Fruit fly (Drosophila melanogaster): Measurements from ENCODE around the gene CG9727.

The CG9727 gene

dm6 chr3R:6404174-6404573 is 52.3 kb downstream of the CG9727 start (continued):
- TF ChIP-seq CG13775 (GFP tag; optimal IDR thresholded peaks at IDR 0.05) = peak; percentile 73
- no peak for TF ChIP-seq kni (GFP tag; optimal IDR thresholded peaks at IDR 0.05)
- no peak for TF ChIP-seq yki (optimal IDR thresholded peaks at IDR 0.05)
- TF ChIP-seq dan (GFP tag; IDR thresholded peaks at IDR 0.05) = no peak
- TF ChIP-seq CTCF (GFP tag; optimal IDR thresholded peaks at IDR 0.05) = peak; percentile 19
- TF ChIP-seq CG7928 (GFP tag; optimal IDR thresholded peaks at IDR 0.05) = peak; percentile 23
- TF ChIP-seq zf30C (GFP tag; optimal IDR thresholded peaks at IDR 0.05) = peak; percentile 63
- peak; percentile 73 for TF ChIP-seq Fer1 (GFP tag; optimal IDR thresholded peaks at IDR 0.05)
- TF ChIP-seq sisA (GFP tag; IDR thresholded peaks at IDR 0.05) = peak; percentile 89
- TF ChIP-seq GATAe (GFP tag; conservative IDR thresholded peaks at IDR 0.05) = peak; percentile 42; the same call in 1 of the 2 replicates
- no peak; the same call in 1 of the 2 replicates for TF ChIP-seq Doc2 (GFP tag; IDR thresholded peaks at IDR 0.05)
- no peak for TF ChIP-seq pros (GFP tag; optimal IDR thresholded peaks at IDR 0.05)
- peak; percentile 83 for TF ChIP-seq nmo (GFP tag; optimal IDR thresholded peaks at IDR 0.05)
- no peak for TF ChIP-seq Sin3A (optimal IDR thresholded peaks at IDR 0.05)
- TF ChIP-seq Lpt (GFP tag; optimal IDR thresholded peaks at IDR 0.05) = no peak
- peak; percentile 83 for TF ChIP-seq Taf1 (GFP tag; IDR thresholded peaks at IDR 0.05)
- peak; percentile 78 for TF ChIP-seq CG14050 (GFP tag; IDR thresholded peaks at IDR 0.05)
- TF ChIP-seq caup (GFP tag; optimal IDR thresholded peaks at IDR 0.05; ENCODE audit: severe bottlenecking) = peak; percentile 72
- peak; percentile 75 for TF ChIP-seq slp2 (GFP tag; optimal IDR thresholded peaks at IDR 0.05)
- peak; percentile 74 for TF ChIP-seq CG6813 (GFP tag; optimal IDR thresholded peaks at IDR 0.05)
- no peak for TF ChIP-seq usp (GFP tag; optimal IDR thresholded peaks at IDR 0.05)
- no peak for TF ChIP-seq Sry-β (GFP tag; optimal IDR thresholded peaks at IDR 0.05)
- TF ChIP-seq CG10267 (tag; optimal IDR thresholded peaks at IDR 0.05) = peak; percentile 62
- no peak for TF ChIP-seq CG4360 (GFP tag; IDR thresholded peaks at IDR 0.05)
- no peak for TF ChIP-seq mirr (GFP tag; optimal IDR thresholded peaks at IDR 0.05)
- peak; percentile 5 for TF ChIP-seq ac (GFP tag; optimal IDR thresholded peaks at IDR 0.05)
- TF ChIP-seq Deaf1 (tag; optimal IDR thresholded peaks at IDR 0.05) = peak; percentile 24
- TF ChIP-seq Scr (GFP tag; IDR thresholded peaks at IDR 0.05; ENCODE audit: partially characterized antibody) = no peak
- peak; percentile 31 for TF ChIP-seq sug (tag; optimal IDR thresholded peaks at IDR 0.05)
- TF ChIP-seq peb (GFP tag; IDR thresholded peaks at IDR 0.05) = peak; percentile 37; the same call in 1 of the 2 replicates
- peak; percentile 86 for TF ChIP-seq al (GFP tag; IDR thresholded peaks at IDR 0.05)
- peak; percentile 53 to 87 for TF ChIP-seq bsh (GFP tag; optimal IDR thresholded peaks at IDR 0.05)
- no peak for TF ChIP-seq CG9797 (GFP tag; optimal IDR thresholded peaks at IDR 0.05)
- TF ChIP-seq slou (GFP tag; optimal IDR thresholded peaks at IDR 0.05) = peak; percentile 67
- TF ChIP-seq z (GFP tag; IDR thresholded peaks at IDR 0.05) = no peak
- TF ChIP-seq Optix (GFP tag; IDR thresholded peaks at IDR 0.05) = peak; percentile 67; the same call in 1 of the 3 replicates
- TF ChIP-seq lov (optimal IDR thresholded peaks at IDR 0.05) = no peak
- peak; percentile 78; the same call in 1 of the 3 replicates for TF ChIP-seq lov (GFP tag; IDR thresholded peaks at IDR 0.05)
- peak; percentile 80 for TF ChIP-seq CG17361 (GFP tag; IDR thresholded peaks at IDR 0.05)
- TF ChIP-seq Dek (tag; optimal IDR thresholded peaks at IDR 0.05) = peak; percentile 64
- peak; percentile 69 for TF ChIP-seq CG16863 (GFP tag; optimal IDR thresholded peaks at IDR 0.05)
- TF ChIP-seq CG11695 (GFP tag; IDR thresholded peaks at IDR 0.05) = peak; percentile 91
- TF ChIP-seq Elba2 (GFP tag; optimal IDR thresholded peaks at IDR 0.05) = no peak
- no peak for TF ChIP-seq sima (GFP tag; optimal IDR thresholded peaks at IDR 0.05)
- TF ChIP-seq BEAF-32 (GFP tag; optimal IDR thresholded peaks at IDR 0.05) = no peak
- no peak for TF ChIP-seq chinmo (GFP tag; IDR thresholded peaks at IDR 0.05; ENCODE audit: partially characterized antibody)
- peak; percentile 52 for TF ChIP-seq lbe (GFP tag; optimal IDR thresholded peaks at IDR 0.05)
- peak; percentile 71 for TF ChIP-seq CG12155 (GFP tag; optimal IDR thresholded peaks at IDR 0.05)
- TF ChIP-seq btn (GFP tag; optimal IDR thresholded peaks at IDR 0.05) = peak; percentile 29
- TF ChIP-seq ham (GFP tag; IDR thresholded peaks at IDR 0.05) = peak; percentile 39; the same call in 1 of the 2 replicates
- TF ChIP-seq gem (tag; optimal IDR thresholded peaks at IDR 0.05) = peak; percentile 89
- no peak for TF ChIP-seq bbx (GFP tag; IDR thresholded peaks at IDR 0.05; ENCODE audit: partially characterized antibody)
- no peak for TF ChIP-seq luna (GFP tag; optimal IDR thresholded peaks at IDR 0.05)

Measured in whole organism, embryonic.